Fruit fly (Drosophila melanogaster) whole organism, pupa: Measurements from ENCODE around the gene CG43052.

ENCODE experiments used
- CG10348 ChIP-seq: fragments of 200-800 bp; sonication (Bioruptor generic); IDR thresholded peaks from 2 replicates; pipeline ENCODE4 v1.3.6; 2022; ENCODE audit warnings: missing biosample characterization, missing genetic modification characterization
- CG12605 ChIP-seq: fragments of 200-800 bp; sonication (Bioruptor generic); IDR thresholded peaks from 2 replicates; pipeline ENCODE4 v1.3.6; 2022; ENCODE audit warnings: missing biosample characterization, missing genetic modification characterization
- CG13204 ChIP-seq: fragments of 200-800 bp; sonication (Bioruptor generic); optimal IDR thresholded peaks from 2 replicates; lab custom pipeline; 2018; ENCODE audit warnings: missing biosample characterization, mild to moderate bottlenecking, missing genetic modification characterization, moderate library complexity
- CG14655 ChIP-seq: fragments of 200-800 bp; sonication (Bioruptor generic); optimal IDR thresholded peaks from 3 replicates; lab custom pipeline; 2017; ENCODE audit warnings: mild to moderate bottlenecking, missing biosample characterization, missing genetic modification reagents, missing genetic modification characterization
- CG15710 ChIP-seq: fragments of 200-800 bp; sonication (Bioruptor generic); optimal IDR thresholded peaks from 2 replicates; lab custom pipeline; 2018; ENCODE audit warnings: missing biosample characterization, mild to moderate bottlenecking, missing genetic modification characterization, moderate library complexity
- CG17806 ChIP-seq: fragments of 200-800 bp; sonication (Bioruptor generic); optimal IDR thresholded peaks from 2 replicates; lab custom pipeline; 2018; ENCODE audit warnings: missing biosample characterization, mild to moderate bottlenecking, missing genetic modification characterization, moderate library complexity
- CG32121 ChIP-seq: fragments of 200-800 bp; sonication (Bioruptor generic); IDR thresholded peaks from 2 replicates; pipeline ENCODE4 v1.3.6; 2022; ENCODE audit warnings: missing biosample characterization, missing genetic modification characterization
- CG34367 ChIP-seq: fragments of 200-800 bp; sonication (Bioruptor generic); optimal IDR thresholded peaks from 2 replicates; lab custom pipeline; 2018; ENCODE audit warnings: missing biosample characterization, mild to moderate bottlenecking, missing genetic modification characterization
- CG4496 ChIP-seq: fragments of 200-800 bp; sonication (Bioruptor generic); IDR thresholded peaks from 3 replicates; pipeline ENCODE4 v1.3.6; 2022; ENCODE audit warnings: missing biosample characterization, missing genetic modification characterization
- CG8159 ChIP-seq: fragments of 200-800 bp; sonication (Bioruptor generic); optimal IDR thresholded peaks from 3 replicates; lab custom pipeline; 2018; ENCODE audit warnings: missing biosample characterization, mild to moderate bottlenecking, missing genetic modification characterization, moderate library complexity
- CG8301 ChIP-seq: fragments of 200-800 bp; sonication (Bioruptor generic); optimal IDR thresholded peaks from 2 replicates; lab custom pipeline; 2018; ENCODE audit warnings: missing biosample characterization, mild to moderate bottlenecking, missing genetic modification characterization
- CG9948 ChIP-seq: fragments of 200-800 bp; sonication (Bioruptor generic); optimal IDR thresholded peaks from 2 replicates; lab custom pipeline; 2018; ENCODE audit warnings: missing biosample characterization, mild to moderate bottlenecking, missing genetic modification characterization, moderate library complexity
- D1 ChIP-seq: fragments of 200-800 bp; sonication (Bioruptor generic); optimal IDR thresholded peaks from 2 replicates; lab custom pipeline; 2018; ENCODE audit warnings: missing biosample characterization, mild to moderate bottlenecking, missing genetic modification characterization, moderate library complexity
- EcR ChIP-seq: fragments of 200-800 bp; sonication (Bioruptor generic); optimal IDR thresholded peaks from 3 replicates; lab custom pipeline; 2019; ENCODE audit warnings: missing biosample characterization, missing genetic modification characterization, mild to moderate bottlenecking, moderate library complexity, missing genetic modification reagents
- Ets98B ChIP-seq: fragments of 200-800 bp; sonication (Bioruptor generic); IDR thresholded peaks from 2 replicates; pipeline ENCODE4 v1.3.6; 2022; ENCODE audit warnings: missing biosample characterization, missing genetic modification characterization
- Pif1A ChIP-seq: fragments of 200-800 bp; sonication (Bioruptor generic); optimal IDR thresholded peaks from 3 replicates; lab custom pipeline; 2016; ENCODE audit warnings: missing biosample characterization, missing genetic modification characterization
- Pif1B ChIP-seq: fragments of 200-800 bp; sonication (Bioruptor generic); optimal IDR thresholded peaks from 3 replicates; lab custom pipeline; 2016; ENCODE audit warnings: missing biosample characterization, missing genetic modification characterization
- Snoo ChIP-seq: fragments of 200-800 bp; sonication (Bioruptor generic); optimal IDR thresholded peaks from 3 replicates; lab custom pipeline; 2017; ENCODE audit warnings: missing biosample characterization, mild to moderate bottlenecking, missing genetic modification characterization, inconsistent platforms
- fd96Ca ChIP-seq: fragments of 200-800 bp; sonication (Bioruptor generic); IDR thresholded peaks from 3 replicates; pipeline ENCODE4 v1.3.6; 2022; ENCODE audit warnings: missing biosample characterization, missing genetic modification characterization
- gl ChIP-seq: fragments of 200-800 bp; sonication (Bioruptor generic); optimal IDR thresholded peaks from 2 replicates; lab custom pipeline; 2018; ENCODE audit warnings: missing biosample characterization, mild to moderate bottlenecking, missing genetic modification characterization
- rn ChIP-seq: fragments of 200-800 bp; sonication (Bioruptor generic); IDR thresholded peaks from 2 replicates; pipeline ENCODE4 v1.3.6; 2022; ENCODE audit warnings: missing biosample characterization, missing genetic modification characterization

Gene CG43052

DNA sequence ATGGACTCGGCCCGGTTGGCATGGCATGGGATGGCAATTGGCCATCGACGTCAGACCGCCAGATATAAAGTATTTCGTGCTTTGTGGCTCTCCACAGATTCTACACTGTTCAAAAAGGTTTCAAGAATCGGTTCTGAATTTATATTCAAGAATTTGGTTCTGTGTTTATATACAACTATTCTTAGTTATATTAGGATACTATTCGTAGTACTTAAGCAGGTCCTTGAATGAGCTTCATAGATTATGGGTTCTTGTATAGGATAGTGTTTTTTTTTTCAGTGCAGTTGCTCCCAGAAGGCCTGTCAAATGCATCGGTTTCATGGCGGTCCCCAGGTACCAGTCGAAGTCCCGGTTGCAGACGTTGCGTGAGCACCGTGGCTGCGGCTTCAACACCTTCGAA lies 34.6 kb downstream of the CG43052 start:
- TF ChIP-seq Ets98B (GFP tag; lab: Robert Waterston, UW) (peak; percentile 81), CG8159 (tag; lab: Kevin White, UChicago) (peak; percentile 94), CG34367 (tag; lab: Kevin White, UChicago) (peak; percentile 91), CG17806 (tag; lab: Kevin White, UChicago) (peak; percentile 95), CG4496 (GFP tag; lab: Robert Waterston, UW) (peak; percentile 88), Pif1A (peak; percentile 93), rn (peak; percentile 64), D1 (peak; percentile 59), CG15710 (peak; percentile 92), CG13204 (GFP tag; lab: Kevin White, UChicago) (peak; percentile 87), Pif1B (peak; percentile 87), Snoo (tag; lab: Kevin White, UChicago) (peak; percentile 92), CG12605 (GFP tag; lab: Robert Waterston, UW) (peak; percentile 85), CG8301 (tag; lab: Kevin White, UChicago) (peak; percentile 94), CG14655 (peak; percentile 94), fd96Ca (GFP tag; lab: Robert Waterston, UW) (peak; percentile 81), CG9948 (tag; lab: Kevin White, UChicago) (peak; percentile 92), EcR (GFP tag; lab: Kevin White, UChicago) (peak; percentile 9), CG32121 (peak; percentile 67; the same call in 1 of the 2 replicates), CG10348 (no peak), gl (tag; lab: Kevin White, UChicago) (peak; percentile 82)

DNA sequence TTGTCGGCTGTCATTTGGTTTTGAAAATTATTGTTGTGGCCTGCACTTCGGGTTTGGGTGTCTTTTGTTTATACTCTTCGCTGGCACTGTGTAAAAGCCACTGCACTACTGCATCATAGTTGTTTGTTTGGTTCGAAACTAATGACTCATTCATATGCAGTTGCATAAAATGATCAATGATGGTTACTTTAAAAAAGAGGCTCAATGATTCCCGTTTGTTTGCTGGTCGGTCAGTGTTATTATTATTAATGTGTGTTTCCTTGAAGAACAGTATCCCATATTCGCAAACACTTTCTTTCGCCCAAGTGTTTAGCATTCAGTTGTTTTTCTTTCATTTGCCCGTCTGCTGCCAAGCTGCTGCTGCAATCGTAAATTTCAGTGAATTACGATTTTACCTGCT lies 36.6 kb downstream of the CG43052 start:
- no peak for TF ChIP-seq rn
- peak; percentile 55; the same call in 2 of the 3 replicates for TF ChIP-seq fd96Ca (GFP tag; lab: Robert Waterston, UW)
- no peak for TF ChIP-seq gl (tag; lab: Kevin White, UChicago)
- TF ChIP-seq, all 21 proteins: peak for 1

DNA sequence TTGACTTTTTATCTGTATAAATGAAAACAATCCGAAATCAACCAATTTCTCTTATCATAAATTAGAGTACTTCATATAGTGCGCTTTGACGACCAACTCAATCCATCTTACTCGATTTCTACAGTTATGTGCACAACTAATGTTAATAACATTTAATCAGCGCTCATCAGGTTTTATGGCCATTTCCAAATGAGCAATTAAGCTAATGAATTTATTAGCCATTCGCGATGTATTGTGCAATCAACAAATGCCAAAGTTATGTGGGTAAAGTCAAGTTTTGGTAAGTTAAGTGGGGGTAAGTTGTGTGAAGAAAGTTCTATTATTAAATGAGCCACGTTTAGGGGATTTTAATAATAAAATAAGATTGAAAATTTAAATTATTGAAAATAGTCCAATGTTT lies 41.6 kb downstream of the CG43052 start:
- TF ChIP-seq Pif1B (no peak), CG13204 (GFP tag; lab: Kevin White, UChicago) (no peak), CG8159 (tag; lab: Kevin White, UChicago) (no peak), EcR (GFP tag; lab: Kevin White, UChicago) (no peak), Snoo (tag; lab: Kevin White, UChicago) (no peak), gl (tag; lab: Kevin White, UChicago) (no peak), CG12605 (GFP tag; lab: Robert Waterston, UW) (no peak)

DNA sequence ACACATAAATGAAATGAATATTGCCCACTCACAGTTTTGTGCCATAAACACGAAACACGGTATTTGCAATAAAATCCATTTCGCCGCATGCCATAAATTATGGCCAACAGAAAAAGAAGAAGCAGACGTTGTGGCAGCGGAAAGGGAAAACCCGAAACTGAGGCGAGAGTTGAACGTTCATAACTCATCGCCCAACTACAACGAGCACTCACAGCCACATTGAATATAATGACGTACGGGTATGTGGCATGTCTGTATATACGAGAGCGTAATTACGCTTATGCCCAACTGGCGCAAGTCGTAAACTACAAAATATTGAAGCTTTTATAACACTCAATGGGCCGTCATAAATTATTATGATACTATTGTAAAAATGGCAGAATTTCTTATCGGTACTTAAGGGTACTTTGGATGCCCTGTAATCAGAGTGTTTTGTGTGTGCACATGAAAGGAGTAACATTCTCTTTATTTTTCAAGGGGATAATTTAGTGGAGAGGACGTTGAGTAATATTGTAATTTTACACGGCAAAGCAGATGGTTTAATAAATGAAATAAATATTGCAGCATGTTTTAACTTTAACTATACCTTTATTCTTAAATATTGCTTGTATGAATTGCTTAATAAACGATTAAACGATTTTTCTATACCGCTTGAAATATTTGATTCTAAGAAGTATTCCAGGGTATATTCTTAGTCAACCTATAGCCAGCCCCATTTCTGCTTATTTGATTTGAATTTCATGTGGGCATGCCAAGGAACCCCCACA lies 42.6 kb downstream of the CG43052 start:
- TF ChIP-seq rn (no peak), Pif1A (peak; percentile 0)

DNA sequence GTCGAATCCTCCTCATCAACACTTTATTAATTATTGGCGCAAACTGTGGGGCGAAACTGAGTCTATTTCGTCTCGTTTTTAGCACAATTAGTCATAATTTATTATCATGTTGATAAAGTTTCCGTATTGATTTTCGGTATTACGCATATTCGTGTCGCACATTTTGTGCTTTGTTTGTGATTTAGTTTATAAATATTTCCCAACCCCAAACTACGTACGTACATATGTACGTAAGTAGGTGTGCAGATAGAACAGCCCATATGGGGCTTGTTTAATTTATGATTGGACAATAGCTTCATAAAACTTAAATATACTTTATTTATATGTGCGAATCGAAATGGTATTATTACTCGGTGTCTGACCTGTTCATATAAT lies 43.2 kb downstream of the CG43052 start:
- no peak for TF ChIP-seq CG32121
- TF ChIP-seq CG13204 (GFP tag; lab: Kevin White, UChicago) = no peak
- no peak for TF ChIP-seq Pif1A
- TF ChIP-seq CG34367 (tag; lab: Kevin White, UChicago) = no peak
- no peak for TF ChIP-seq CG14655
- TF ChIP-seq EcR (GFP tag; lab: Kevin White, UChicago) = no peak
- no peak for TF ChIP-seq Snoo (tag; lab: Kevin White, UChicago)
- TF ChIP-seq CG9948 (tag; lab: Kevin White, UChicago) = no peak
- no peak for TF ChIP-seq rn
- TF ChIP-seq Ets98B (GFP tag; lab: Robert Waterston, UW) = no peak
- no peak for TF ChIP-seq CG12605 (GFP tag; lab: Robert Waterston, UW)
- TF ChIP-seq Pif1B = no peak
- TF ChIP-seq CG10348 = no peak
- no peak for TF ChIP-seq CG8301 (tag; lab: Kevin White, UChicago)
- no peak for TF ChIP-seq CG15710
- no peak for TF ChIP-seq CG4496 (GFP tag; lab: Robert Waterston, UW)
- TF ChIP-seq gl (tag; lab: Kevin White, UChicago) = no peak
- TF ChIP-seq D1 = no peak
- TF ChIP-seq, all 21 proteins: peak for 0

- TF ChIP-seq CG14655 = no peak
- TF ChIP-seq D1 = no peak
- TF ChIP-seq gl (tag; lab: Kevin White, UChicago) = no peak
- TF ChIP-seq Pif1A = no peak
- TF ChIP-seq Snoo (tag; lab: Kevin White, UChicago) = no peak
- no peak for TF ChIP-seq CG34367 (tag; lab: Kevin White, UChicago)
- no peak for TF ChIP-seq CG13204 (GFP tag; lab: Kevin White, UChicago)
Measured at dm6 chr2L:14396263-14396662, 44.4 kb downstream of the CG43052 start.

DNA sequence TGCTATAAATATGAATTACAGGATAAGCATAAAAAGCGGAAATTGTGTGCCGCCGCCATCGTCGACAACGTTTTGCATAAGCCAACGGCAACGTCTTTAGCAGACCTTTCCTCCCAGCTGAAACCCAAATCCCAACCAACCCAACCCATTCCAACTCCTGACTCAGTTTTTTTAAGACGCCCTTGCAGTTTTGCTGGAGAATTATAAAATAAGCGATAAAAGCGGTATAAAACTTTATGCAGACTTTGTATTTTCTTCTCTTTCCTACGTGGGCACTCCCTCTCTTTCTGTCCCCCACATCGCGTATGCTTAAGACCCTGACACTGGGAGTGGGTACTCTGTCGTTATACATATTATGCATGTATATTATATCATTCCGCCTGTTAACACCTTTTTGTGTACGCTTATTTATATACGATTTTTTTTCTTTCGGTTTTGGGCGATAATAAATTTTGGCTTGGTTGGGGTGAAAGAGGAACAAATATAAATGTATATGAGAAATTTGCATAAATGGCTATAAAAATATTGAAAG lies 45.3 kb downstream of the CG43052 start:
- no peak for TF ChIP-seq CG8159 (tag; lab: Kevin White, UChicago)
- TF ChIP-seq CG32121 = no peak
- no peak for TF ChIP-seq CG13204 (GFP tag; lab: Kevin White, UChicago)
- TF ChIP-seq, all 21 proteins: peak for 0
